Fruit fly (Drosophila melanogaster) whole organism, embryonic: ENCODE measurements around the gene CG18766.

Experiments
- Aef1 ChIP-seq: fragments of 200-800 bp; sonication (Bioruptor generic); IDR thresholded peaks from 3 replicates; pipeline ENCODE4 v1.3.6; 2022; ENCODE audit warnings: missing biosample characterization, missing genetic modification characterization
- Awh ChIP-seq: fragments of 200-800 bp; sonication (Bioruptor generic); IDR thresholded peaks from 2 replicates; pipeline ENCODE4, ENCODE4 v1.3.6; 2022; ENCODE audit warnings: missing biosample characterization, missing genetic modification characterization
- BtbVII ChIP-seq: fragments of 200-800 bp; sonication (Bioruptor generic); optimal IDR thresholded peaks from 3 replicates; lab custom pipeline; 2017; ENCODE audit warnings: missing biosample characterization, mild to moderate bottlenecking, missing genetic modification characterization
- CG10366 ChIP-seq: fragments of 200-800 bp; sonication (Bioruptor generic); IDR thresholded peaks from 2 replicates; pipeline ENCODE4 v1.3.6; 2022; ENCODE audit warnings: missing biosample characterization, missing genetic modification characterization
- CG10543 ChIP-seq: fragments of 200-800 bp; sonication (Bioruptor generic); optimal IDR thresholded peaks from 3 replicates; lab custom pipeline; 2017; ENCODE audit warnings: missing biosample characterization, mild to moderate bottlenecking, missing genetic modification characterization, moderate library complexity
- CG10979 ChIP-seq: fragments of 200-800 bp; sonication (Bioruptor generic); optimal IDR thresholded peaks from 2 replicates; lab custom pipeline; 2018; ENCODE audit warnings: missing biosample characterization, mild to moderate bottlenecking, missing genetic modification characterization, moderate library complexity
- CG11093 ChIP-seq: fragments of 200-800 bp; sonication (Bioruptor generic); IDR thresholded peaks from 3 replicates; pipeline ENCODE4 v1.3.6; 2022; ENCODE audit warnings: missing biosample characterization, missing genetic modification characterization
- CG11247 ChIP-seq: fragments of 200-800 bp; sonication (Bioruptor generic); IDR thresholded peaks from 2 replicates; pipeline ENCODE4 v1.3.6; 2022; ENCODE audit warnings: missing biosample characterization, missing genetic modification characterization
- CG13894 ChIP-seq: fragments of 200-800 bp; sonication (Bioruptor generic); optimal IDR thresholded peaks from 3 replicates; lab custom pipeline; 2018; ENCODE audit warnings: missing biosample characterization, mild to moderate bottlenecking, missing genetic modification characterization, moderate library complexity
- CG14050 ChIP-seq: fragments of 200-800 bp; sonication (Bioruptor generic); IDR thresholded peaks from 3 replicates; pipeline ENCODE4 v1.3.6; 2022; ENCODE audit warnings: missing biosample characterization, missing genetic modification characterization
- CG14860 ChIP-seq: fragments of 200-800 bp; sonication (Bioruptor generic); IDR thresholded peaks from 3 replicates; pipeline ENCODE4 v1.3.6; 2022; ENCODE audit warnings: missing biosample characterization, missing genetic modification characterization; ENCODE audit not compliant: partially characterized antibody
- CG1602 ChIP-seq: fragments of 200-800 bp; sonication (Bioruptor generic); optimal IDR thresholded peaks from 3 replicates; lab custom pipeline; 2016; ENCODE audit warnings: missing biosample characterization, missing genetic modification characterization
- CG17186 ChIP-seq: fragments of 200-800 bp; sonication (Bioruptor generic); optimal IDR thresholded peaks from 3 replicates; lab custom pipeline; 2017; ENCODE audit warnings: missing biosample characterization, missing genetic modification reagents, missing genetic modification characterization
- CG17328 ChIP-seq: fragments of 200-800 bp; sonication (Bioruptor generic); IDR thresholded peaks from 2 replicates; pipeline ENCODE4 v1.3.6; 2022; ENCODE audit warnings: missing biosample characterization, missing genetic modification characterization
- CG17359 ChIP-seq: fragments of 200-800 bp; sonication (Bioruptor generic); optimal IDR thresholded peaks from 3 replicates; lab custom pipeline; 2018; ENCODE audit warnings: missing biosample characterization, mild to moderate bottlenecking, missing genetic modification characterization, moderate library complexity
- CG17361 ChIP-seq: fragments of 200-800 bp; sonication (Bioruptor generic); IDR thresholded peaks from 3 replicates; pipeline ENCODE4 v1.3.6; 2022; ENCODE audit warnings: missing biosample characterization, missing genetic modification characterization
- CG17912 ChIP-seq: fragments of 200-800 bp; sonication (Bioruptor generic); optimal IDR thresholded peaks from 2 replicates; lab custom pipeline; 2018; ENCODE audit warnings: missing biosample characterization, mild to moderate bottlenecking, missing genetic modification characterization
- CG3163 ChIP-seq: fragments of 200-800 bp; sonication (Bioruptor generic); optimal IDR thresholded peaks from 3 replicates; lab custom pipeline; 2016; ENCODE audit warnings: missing biosample characterization, missing genetic modification characterization
- CG32532 ChIP-seq: fragments of 200-800 bp; sonication (Bioruptor generic); IDR thresholded peaks from 2 replicates; pipeline ENCODE4 v1.3.6; 2022; ENCODE audit warnings: missing biosample characterization, missing genetic modification characterization
- CG34224 ChIP-seq: fragments of 200-800 bp; sonication (Bioruptor generic); IDR thresholded peaks from 3 replicates; pipeline ENCODE4 v1.3.6; 2022; ENCODE audit warnings: missing biosample characterization, missing genetic modification characterization; ENCODE audit not compliant: partially characterized antibody
- CG3995 ChIP-seq: fragments of 200-800 bp; sonication (Bioruptor generic); optimal IDR thresholded peaks from 3 replicates; lab custom pipeline; 2016; ENCODE audit warnings: missing biosample characterization, missing genetic modification characterization
- CG42726 ChIP-seq: fragments of 200-800 bp; sonication (Bioruptor generic); IDR thresholded peaks from 2 replicates; pipeline ENCODE4 v1.3.6; 2022; ENCODE audit warnings: missing biosample characterization, missing genetic modification characterization; ENCODE audit not compliant: partially characterized antibody
- CG4424 ChIP-seq: fragments of 200-800 bp; sonication (Bioruptor generic); optimal IDR thresholded peaks from 3 replicates; lab custom pipeline; 2016; ENCODE audit warnings: missing biosample characterization, missing genetic modification characterization
- CG5953 ChIP-seq: fragments of 200-800 bp; sonication (Bioruptor generic); IDR thresholded peaks from 2 replicates; pipeline ENCODE4 v1.3.6; 2022; ENCODE audit warnings: missing biosample characterization, missing genetic modification characterization
- CG8281 ChIP-seq: fragments of 200-800 bp; sonication (Bioruptor generic); optimal IDR thresholded peaks from 2 replicates; lab custom pipeline; 2018; ENCODE audit warnings: missing biosample characterization, mild to moderate bottlenecking, missing genetic modification characterization, moderate library complexity
- CG8359 ChIP-seq: fragments of 200-800 bp; sonication (Bioruptor generic); optimal IDR thresholded peaks from 2 replicates; lab custom pipeline; 2017; ENCODE audit warnings: missing biosample characterization, mild to moderate bottlenecking, missing genetic modification characterization, borderline replicate concordance
- CG8388 ChIP-seq: fragments of 200-800 bp; sonication (Bioruptor generic); optimal IDR thresholded peaks from 2 replicates; lab custom pipeline; 2019; ENCODE audit warnings: missing biosample characterization, mild to moderate bottlenecking, missing genetic modification characterization, moderate library complexity
- ERR ChIP-seq: fragments of 200-800 bp; sonication (Bioruptor generic); optimal IDR thresholded peaks from 2 replicates; lab custom pipeline; 2016; ENCODE audit warnings: missing biosample characterization, missing genetic modification characterization
- Fer3 ChIP-seq: fragments of 200-800 bp; sonication (Bioruptor generic); optimal IDR thresholded peaks from 2 replicates; lab custom pipeline; 2018; ENCODE audit warnings: missing biosample characterization, mild to moderate bottlenecking, missing genetic modification characterization, moderate library complexity
- Gug ChIP-seq: fragments of 200-800 bp; sonication (Bioruptor generic); IDR thresholded peaks from 4 replicates; pipeline ENCODE4 v1.3.6; 2022; ENCODE audit warnings: missing biosample characterization, missing genetic modification characterization
- Hey ChIP-seq: fragments of 200-800 bp; sonication (Bioruptor generic); optimal IDR thresholded peaks from 3 replicates; lab custom pipeline; 2018; ENCODE audit warnings: missing biosample characterization, mild to moderate bottlenecking, missing genetic modification characterization
- Hsf ChIP-seq: fragments of 200-800 bp; sonication (Bioruptor generic); optimal IDR thresholded peaks from 3 replicates; lab custom pipeline; 2016; ENCODE audit warnings: missing biosample characterization, missing genetic modification characterization
- MTF-1 ChIP-seq: fragments of 200-800 bp; sonication (Bioruptor generic); optimal IDR thresholded peaks from 2 replicates; lab custom pipeline; 2018; ENCODE audit warnings: missing biosample characterization, mild to moderate bottlenecking, missing genetic modification characterization, borderline replicate concordance
- Max ChIP-seq: fragments of 200-800 bp; sonication (Bioruptor generic); optimal IDR thresholded peaks from 2 replicates; lab custom pipeline; 2016; ENCODE audit warnings: missing biosample characterization, mild to moderate bottlenecking, missing genetic modification characterization
- Med ChIP-seq: fragments of 200-800 bp; sonication (Bioruptor generic); peaks from one replicate; lab custom pipeline; 2016; ENCODE audit warnings: missing biosample characterization, missing genetic modification characterization, mild to moderate bottlenecking, inconsistent platforms, moderate library complexity
- amos ChIP-seq: fragments of 200-800 bp; sonication (Bioruptor generic); IDR thresholded peaks from 2 replicates; pipeline ENCODE4 v1.3.6; 2022; ENCODE audit warnings: missing biosample characterization, missing genetic modification characterization; ENCODE audit not compliant: partially characterized antibody
- bcd ChIP-seq: fragments of 200-800 bp; sonication (Bioruptor generic); optimal IDR thresholded peaks from 2 replicates; lab custom pipeline; 2017; ENCODE audit warnings: missing biosample characterization, mild to moderate bottlenecking, missing genetic modification characterization
- cad ChIP-seq: fragments of >200 bp; optimal IDR thresholded peaks from 2 replicates; lab custom pipeline; 2017; ENCODE audit warnings: missing biosample characterization, missing genetic modification characterization
- dpn ChIP-seq, 2 experiments: fragments of 200-800 bp; sonication (Bioruptor generic); optimal IDR thresholded peaks; 3 replicates each; lab custom pipeline; 2016; ENCODE audit warnings: missing biosample characterization in 2 of 2, missing genetic modification characterization in 2 of 2
- ewg ChIP-seq: fragments of 200-800 bp; sonication (Bioruptor generic); optimal IDR thresholded peaks from 3 replicates; lab custom pipeline; 2017; ENCODE audit warnings: mild to moderate bottlenecking, missing biosample characterization, missing genetic modification reagents, missing genetic modification characterization
- eyg ChIP-seq: fragments of 200-800 bp; sonication (Bioruptor generic); optimal IDR thresholded peaks from 3 replicates; lab custom pipeline; 2016; ENCODE audit warnings: missing biosample characterization, missing genetic modification characterization
- ham ChIP-seq: fragments of 200-800 bp; sonication (Bioruptor generic); IDR thresholded peaks from 2 replicates; pipeline ENCODE4 v1.3.6; 2022; ENCODE audit warnings: missing biosample characterization, missing genetic modification characterization
- mld ChIP-seq: fragments of 200-800 bp; sonication (Bioruptor generic); IDR thresholded peaks from 3 replicates; pipeline ENCODE4 v1.3.6; 2022; ENCODE audit warnings: missing biosample characterization, missing genetic modification characterization; ENCODE audit not compliant: partially characterized antibody
- nom ChIP-seq: fragments of 200-800 bp; sonication (Bioruptor generic); optimal IDR thresholded peaks from 2 replicates; lab custom pipeline; 2017; ENCODE audit warnings: missing biosample characterization, missing genetic modification characterization, mild to moderate bottlenecking, moderate library complexity, missing genetic modification reagents
- p53 ChIP-seq: fragments of 200-800 bp; sonication (Bioruptor generic); optimal IDR thresholded peaks from 2 replicates; lab custom pipeline; 2016; ENCODE audit warnings: missing biosample characterization, missing genetic modification characterization
- tap ChIP-seq: fragments of 200-800 bp; optimal IDR thresholded peaks from 3 replicates; lab custom pipeline; 2019; ENCODE audit warnings: missing biosample characterization, mild to moderate bottlenecking, missing genetic modification characterization, moderate library complexity
- tll ChIP-seq, 2 experiments: fragments of 200-800 bp in 1 of 2; fragments of >200 bp in 1 of 2; sonication (Bioruptor generic) in 1 of 2; optimal IDR thresholded peaks; 2 replicates each; lab custom pipeline; 2017 to 2019; ENCODE audit warnings: missing biosample characterization in 2 of 2, missing genetic modification characterization in 2 of 2, mild to moderate bottlenecking in 1 of 2, moderate library complexity in 1 of 2
- wek ChIP-seq: fragments of 200-800 bp; sonication (Bioruptor generic); optimal IDR thresholded peaks from 3 replicates; lab custom pipeline; 2018; ENCODE audit warnings: missing biosample characterization, mild to moderate bottlenecking, missing genetic modification characterization, moderate library complexity

Gene CG18766

dm6 chr3R:27253136-27253920, 8.3 kb upstream of the CG18766 start, which contains the start of gene pll (continued):
- peak; percentile 43 for TF ChIP-seq CG3995 (GFP tag; lab: Kevin White, UChicago)
- peak; percentile 35; the same call in 1 of the 2 replicates for TF ChIP-seq CG42726
- peak; percentile 84 for TF ChIP-seq Hsf
- TF ChIP-seq CG5953 (GFP tag; lab: Robert Waterston, UW) = peak; percentile 88
- peak; percentile 87 for TF ChIP-seq Fer3
- peak; percentile 34 for TF ChIP-seq BtbVII
- peak; percentile 86 for TF ChIP-seq CG17359 (tag; lab: Kevin White, UChicago)
- TF ChIP-seq CG1602 (GFP tag; lab: Kevin White, UChicago) = peak; percentile 81
- TF ChIP-seq CG17186 (GFP tag; lab: Kevin White, UChicago) = peak; percentile 45
- TF ChIP-seq CG13894 (tag; lab: Kevin White, UChicago) = no peak
- peak; percentile 93 for TF ChIP-seq CG32532 (GFP tag; lab: Robert Waterston, UW)
- TF ChIP-seq CG8359 (GFP tag; lab: Kevin White, UChicago) = no peak
- TF ChIP-seq CG8281 (tag; lab: Kevin White, UChicago) = no peak
- no peak for TF ChIP-seq Hey (tag; lab: Kevin White, UChicago)
- TF ChIP-seq MTF-1 (GFP tag; lab: Kevin White, UChicago) = peak; percentile 60
- peak; percentile 67 for TF ChIP-seq CG4424
- TF ChIP-seq p53 = peak; percentile 78
- TF ChIP-seq ERR (GFP tag; lab: Kevin White, UChicago) = peak; percentile 76
- peak; percentile 76 for TF ChIP-seq CG8388 (GFP tag; lab: Kevin White, UChicago)
- TF ChIP-seq CG34224 (GFP tag; lab: Robert Waterston, UW) = no peak
- TF ChIP-seq Max = peak; percentile 70
- peak; percentile 29 for TF ChIP-seq CG3163
- peak; percentile 59 for TF ChIP-seq eyg (GFP tag; lab: Kevin White, UChicago)
- TF ChIP-seq CG17912 (GFP tag; lab: Kevin White, UChicago) = no peak
- peak; percentile 90 for TF ChIP-seq CG10366
- peak; percentile 68 for TF ChIP-seq CG14050 (GFP tag; lab: Robert Waterston, UW)
- peak; percentile 71 for TF ChIP-seq bcd (GFP tag; lab: Kevin White, UChicago)
- TF ChIP-seq Aef1 (GFP tag; lab: Robert Waterston, UW) = peak; percentile 89
- TF ChIP-seq ham (GFP tag; lab: Robert Waterston, UW) = no peak
- TF ChIP-seq tap (tag; lab: Kevin White, UChicago) = no peak
- peak; percentile 88 for TF ChIP-seq Gug (GFP tag; lab: Robert Waterston, UW)
- no peak; the same call in none of the 3 replicates for TF ChIP-seq CG17361
- peak; percentile 41 for TF ChIP-seq CG10543 (GFP tag; lab: Kevin White, UChicago)
- TF ChIP-seq CG17328 (GFP tag; lab: Robert Waterston, UW) = peak; percentile 91
- TF ChIP-seq CG14860 = no peak
- TF ChIP-seq Awh = peak; percentile 84
- TF ChIP-seq CG11093 (GFP tag; lab: Robert Waterston, UW) = peak; percentile 75
- TF ChIP-seq mld (GFP tag; lab: Robert Waterston, UW) = no peak
- TF ChIP-seq tll (GFP tag; optimal IDR thresholded peaks at IDR 0.05; lab: Kevin White, UChicago) = peak in 1 of 2 experiments; percentile 44
- no peak for TF ChIP-seq nom (GFP tag; lab: Kevin White, UChicago)
- peak; percentile 95 for TF ChIP-seq Med (GFP tag; lab: Kevin White, UChicago)
- peak; percentile 90 for TF ChIP-seq CG11247 (GFP tag; lab: Robert Waterston, UW)
- peak; percentile 50; the same call in 1 of the 2 replicates for TF ChIP-seq amos (GFP tag; lab: Robert Waterston, UW)
- TF ChIP-seq cad = no peak
- no peak for TF ChIP-seq wek (GFP tag; lab: Kevin White, UChicago)
- TF ChIP-seq CG10979 (tag; lab: Kevin White, UChicago) = peak; percentile 71
- peak; percentile 81 for TF ChIP-seq ewg (GFP tag; lab: Kevin White, UChicago)
- TF ChIP-seq dpn (GFP tag; optimal IDR thresholded peaks at IDR 0.05; lab: Kevin White, UChicago) = peak; percentile 84 to 90
